Fruit fly (Drosophila melanogaster) whole organism, embryonic: ENCODE results near the gene CG34338.

Source experiments
- Abd-B ChIP-seq: fragments of 200-800 bp; sonication (Bioruptor generic); optimal IDR thresholded peaks from 2 replicates; lab custom pipeline; 2018; ENCODE audit warnings: missing biosample characterization, mild to moderate bottlenecking, missing genetic modification characterization, moderate library complexity
- Ada2b ChIP-seq: fragments of 200-800 bp; sonication (Bioruptor generic); IDR thresholded peaks from 2 replicates; pipeline ENCODE4 v1.3.6; 2022; ENCODE audit warnings: missing biosample characterization, missing genetic modification characterization
- Atf6 ChIP-seq: fragments of 200-800 bp; sonication (Bioruptor generic); IDR thresholded peaks from 2 replicates; pipeline ENCODE4 v1.3.6; 2022; ENCODE audit warnings: missing biosample characterization, missing genetic modification characterization
- Bgb ChIP-seq: fragments of 200-800 bp; sonication (Bioruptor generic); IDR thresholded peaks from 2 replicates; pipeline ENCODE4 v1.3.6; 2022; ENCODE audit warnings: missing biosample characterization, missing genetic modification characterization; ENCODE audit not compliant: partially characterized antibody
- CG10147 ChIP-seq: fragments of 200-800 bp; sonication (Bioruptor generic); optimal IDR thresholded peaks from 2 replicates; lab custom pipeline; 2019; ENCODE audit warnings: missing biosample characterization, mild to moderate bottlenecking, missing genetic modification characterization, moderate library complexity
- CG10274 ChIP-seq: fragments of 200-800 bp; sonication (Bioruptor generic); optimal IDR thresholded peaks from 3 replicates; lab custom pipeline; 2017; ENCODE audit warnings: missing biosample characterization, mild to moderate bottlenecking, missing genetic modification characterization
- CG10321 ChIP-seq: fragments of 200-800 bp; sonication (Bioruptor generic); IDR thresholded peaks from 2 replicates; pipeline ENCODE4 v1.3.6; 2022; ENCODE audit warnings: missing biosample characterization, missing genetic modification characterization
- CG10462 ChIP-seq: fragments of 200-800 bp; sonication (Bioruptor generic); optimal IDR thresholded peaks from 2 replicates; lab custom pipeline; 2016; ENCODE audit warnings: missing biosample characterization, missing genetic modification characterization
- CG11456 ChIP-seq: fragments of 200-800 bp; sonication (Bioruptor generic); IDR thresholded peaks from 3 replicates; pipeline ENCODE4 v1.3.6; 2022; ENCODE audit warnings: missing biosample characterization, missing genetic modification characterization
- CG11695 ChIP-seq: fragments of 200-800 bp; sonication (Bioruptor generic); IDR thresholded peaks from 3 replicates; pipeline ENCODE4 v1.3.6; 2022; ENCODE audit warnings: missing biosample characterization, missing genetic modification characterization
- CG12155 ChIP-seq: fragments of 200-800 bp; sonication (Bioruptor generic); optimal IDR thresholded peaks from 3 replicates; lab custom pipeline; 2016; ENCODE audit warnings: missing biosample characterization, missing genetic modification characterization
- CG14050 ChIP-seq: fragments of 200-800 bp; sonication (Bioruptor generic); IDR thresholded peaks from 3 replicates; pipeline ENCODE4 v1.3.6; 2022; ENCODE audit warnings: missing biosample characterization, missing genetic modification characterization
- CG2116 ChIP-seq: fragments of 200-800 bp; sonication (Bioruptor generic); optimal IDR thresholded peaks from 3 replicates; lab custom pipeline; 2018; ENCODE audit warnings: missing biosample characterization, mild to moderate bottlenecking, missing genetic modification characterization
- CG33557 ChIP-seq: fragments of 200-800 bp; sonication (Bioruptor generic); optimal IDR thresholded peaks from 2 replicates; lab custom pipeline; 2019; ENCODE audit warnings: missing biosample characterization, mild to moderate bottlenecking, missing genetic modification characterization, moderate library complexity
- CG4617 ChIP-seq: fragments of 200-800 bp; sonication (Bioruptor generic); optimal IDR thresholded peaks from 3 replicates; lab custom pipeline; 2016; ENCODE audit warnings: missing biosample characterization, missing genetic modification characterization, borderline replicate concordance
- CG4707 ChIP-seq: fragments of 200-800 bp; sonication (Bioruptor generic); optimal IDR thresholded peaks from 2 replicates; lab custom pipeline; 2018; ENCODE audit warnings: missing biosample characterization, mild to moderate bottlenecking, missing genetic modification characterization, moderate library complexity
- CG8944 ChIP-seq: fragments of 200-800 bp; sonication (Bioruptor generic); optimal IDR thresholded peaks from 3 replicates; lab custom pipeline; 2016; ENCODE audit warnings: missing biosample characterization, missing genetic modification characterization
- CG9727 ChIP-seq: fragments of 200-800 bp; sonication (Bioruptor generic); optimal IDR thresholded peaks from 3 replicates; lab custom pipeline; 2017; ENCODE audit warnings: missing biosample characterization, mild to moderate bottlenecking, missing genetic modification characterization
- CG9932 ChIP-seq: fragments of 200-800 bp; sonication (Bioruptor generic); IDR thresholded peaks from 2 replicates; pipeline ENCODE4 v1.3.6; 2022; ENCODE audit warnings: missing biosample characterization, missing genetic modification characterization
- Dip3 ChIP-seq: fragments of 200-800 bp; sonication (Bioruptor generic); optimal IDR thresholded peaks from 3 replicates; lab custom pipeline; 2016; ENCODE audit warnings: missing biosample characterization, missing genetic modification characterization
- Fer2 ChIP-seq: fragments of 200-800 bp; sonication (Bioruptor generic); optimal IDR thresholded peaks from 2 replicates; lab custom pipeline; 2018; ENCODE audit warnings: missing biosample characterization, mild to moderate bottlenecking, missing genetic modification characterization, moderate library complexity
- HLH54F ChIP-seq: fragments of 200-800 bp; sonication (Bioruptor generic); optimal IDR thresholded peaks from 3 replicates; lab custom pipeline; 2016; ENCODE audit warnings: missing biosample characterization, missing genetic modification characterization
- Hmr ChIP-seq: fragments of 200-800 bp; sonication (Bioruptor generic); optimal IDR thresholded peaks from 3 replicates; lab custom pipeline; 2017; ENCODE audit warnings: mild to moderate bottlenecking, missing biosample characterization, missing genetic modification reagents, missing genetic modification characterization
- Med ChIP-seq: fragments of 200-800 bp; sonication (Bioruptor generic); peaks from one replicate; lab custom pipeline; 2016; ENCODE audit warnings: missing biosample characterization, missing genetic modification characterization, mild to moderate bottlenecking, inconsistent platforms, moderate library complexity
- Mes4 ChIP-seq: fragments of 200-800 bp; sonication (Bioruptor generic); optimal IDR thresholded peaks from 2 replicates; lab custom pipeline; 2016; ENCODE audit warnings: missing biosample characterization, missing genetic modification characterization
- Opbp ChIP-seq: fragments of 200-800 bp; sonication (Bioruptor generic); IDR thresholded peaks from 3 replicates; pipeline ENCODE4 v1.3.6; 2022; ENCODE audit warnings: missing biosample characterization, missing genetic modification characterization; ENCODE audit not compliant: partially characterized antibody
- Rfx ChIP-seq: fragments of 200-800 bp; sonication (Bioruptor generic); IDR thresholded peaks from 2 replicates; pipeline ENCODE4 v1.3.6; 2022; ENCODE audit warnings: missing biosample characterization, missing genetic modification characterization
- Scr ChIP-seq: fragments of 200-800 bp; sonication (Bioruptor generic); IDR thresholded peaks from 2 replicates; pipeline ENCODE4 v1.3.6; 2022; ENCODE audit warnings: missing biosample characterization, missing genetic modification characterization; ENCODE audit not compliant: partially characterized antibody
- Sin3A ChIP-seq: fragments of >200 bp; optimal IDR thresholded peaks from 2 replicates; lab custom pipeline; 2018
- Six4 ChIP-seq: fragments of 200-800 bp; sonication (Bioruptor generic); optimal IDR thresholded peaks from 2 replicates; lab custom pipeline; 2016; ENCODE audit warnings: missing biosample characterization, missing genetic modification characterization
- Xbp1 ChIP-seq: fragments of 200-800 bp; sonication (Bioruptor generic); optimal IDR thresholded peaks from 3 replicates; lab custom pipeline; 2016; ENCODE audit warnings: missing biosample characterization, mild to moderate bottlenecking, missing genetic modification characterization
- bab2 ChIP-seq: fragments of 200-800 bp; sonication (Bioruptor generic); optimal IDR thresholded peaks from 2 replicates; lab custom pipeline; 2016; ENCODE audit warnings: missing biosample characterization, missing genetic modification characterization
- corto ChIP-seq: fragments of 200-800 bp; sonication (Bioruptor generic); optimal IDR thresholded peaks from 2 replicates; lab custom pipeline; 2016; ENCODE audit warnings: missing biosample characterization, mild to moderate bottlenecking, missing genetic modification characterization, moderate library complexity
- emc ChIP-seq: fragments of 200-800 bp; sonication (Bioruptor generic); optimal IDR thresholded peaks from 2 replicates; lab custom pipeline; 2016; ENCODE audit warnings: missing biosample characterization, missing genetic modification characterization
- fd64A ChIP-seq: fragments of 200-800 bp; sonication (Bioruptor generic); optimal IDR thresholded peaks from 3 replicates; lab custom pipeline; 2018; ENCODE audit warnings: missing biosample characterization, mild to moderate bottlenecking, missing genetic modification characterization
- gcm2 ChIP-seq: fragments of 200-800 bp; sonication (Bioruptor generic); optimal IDR thresholded peaks from 2 replicates; lab custom pipeline; 2016; ENCODE audit warnings: missing biosample characterization, missing genetic modification characterization
- gsb ChIP-seq: fragments of 200-800 bp; sonication (Bioruptor generic); IDR thresholded peaks from 2 replicates; pipeline ENCODE4 v1.3.6; 2022; ENCODE audit warnings: missing biosample characterization, missing genetic modification characterization
- ken ChIP-seq: fragments of 200-800 bp; sonication (Bioruptor generic); IDR thresholded peaks from 3 replicates; pipeline ENCODE4 v1.3.6; 2022; ENCODE audit warnings: missing biosample characterization, missing genetic modification characterization
- lmd ChIP-seq: fragments of 200-800 bp; sonication (Bioruptor generic); IDR thresholded peaks from 2 replicates; pipeline ENCODE4 v1.3.6; 2022; ENCODE audit warnings: missing biosample characterization, missing genetic modification characterization
- onecut ChIP-seq: fragments of 200-800 bp; sonication (Bioruptor generic); IDR thresholded peaks from 2 replicates; pipeline ENCODE4 v1.3.6; 2022; ENCODE audit warnings: missing biosample characterization, missing genetic modification characterization
- pita ChIP-seq: fragments of 200-800 bp; sonication (Bioruptor generic); optimal IDR thresholded peaks from 2 replicates; lab custom pipeline; 2017; ENCODE audit warnings: missing biosample characterization, mild to moderate bottlenecking, missing genetic modification characterization
- rib ChIP-seq: fragments of 200-800 bp; sonication (Bioruptor generic); IDR thresholded peaks from 2 replicates; pipeline ENCODE4 v1.3.6; 2022; ENCODE audit warnings: missing biosample characterization, missing genetic modification characterization
- row ChIP-seq: fragments of 200-800 bp; sonication (Bioruptor generic); IDR thresholded peaks from 3 replicates; pipeline ENCODE4 v1.3.6; 2022; ENCODE audit warnings: missing biosample characterization, missing genetic modification characterization
- sc ChIP-seq, 3 experiments: fragments of >200 bp in 2 of 3; fragments of 200-800 bp in 1 of 3; sonication (Bioruptor generic) in 1 of 3; optimal IDR thresholded peaks; 2 replicates in 2 of 3; 3 replicates in 1 of 3; lab custom pipeline; 2017; ENCODE audit warnings: mild to moderate bottlenecking in 1 of 3, missing biosample characterization in 1 of 3, missing genetic modification characterization in 1 of 3, missing genetic modification reagents in 1 of 3
- sens ChIP-seq: fragments of 200-800 bp; sonication (Bioruptor generic); peaks from one replicate; lab custom pipeline; 2016; ENCODE audit warnings: missing biosample characterization, missing genetic modification characterization
- shn ChIP-seq: fragments of 200-800 bp; sonication (Bioruptor generic); optimal IDR thresholded peaks from 3 replicates; lab custom pipeline; 2016; ENCODE audit warnings: missing biosample characterization, missing genetic modification characterization
- slou ChIP-seq: fragments of 200-800 bp; sonication (Bioruptor generic); optimal IDR thresholded peaks from 3 replicates; lab custom pipeline; 2016; ENCODE audit warnings: missing biosample characterization, missing genetic modification characterization
- ttk ChIP-seq: fragments of 200-800 bp; sonication (Bioruptor generic); IDR thresholded peaks from 2 replicates; pipeline ENCODE4 v2.1.2; 2022; ENCODE audit warnings: missing biosample characterization, missing genetic modification characterization
- zfh2 ChIP-seq: fragments of 200-800 bp; sonication (Bioruptor generic); optimal IDR thresholded peaks from 2 replicates; lab custom pipeline; 2016; ENCODE audit warnings: missing biosample characterization, missing genetic modification characterization

CG34338 gene

DNA sequence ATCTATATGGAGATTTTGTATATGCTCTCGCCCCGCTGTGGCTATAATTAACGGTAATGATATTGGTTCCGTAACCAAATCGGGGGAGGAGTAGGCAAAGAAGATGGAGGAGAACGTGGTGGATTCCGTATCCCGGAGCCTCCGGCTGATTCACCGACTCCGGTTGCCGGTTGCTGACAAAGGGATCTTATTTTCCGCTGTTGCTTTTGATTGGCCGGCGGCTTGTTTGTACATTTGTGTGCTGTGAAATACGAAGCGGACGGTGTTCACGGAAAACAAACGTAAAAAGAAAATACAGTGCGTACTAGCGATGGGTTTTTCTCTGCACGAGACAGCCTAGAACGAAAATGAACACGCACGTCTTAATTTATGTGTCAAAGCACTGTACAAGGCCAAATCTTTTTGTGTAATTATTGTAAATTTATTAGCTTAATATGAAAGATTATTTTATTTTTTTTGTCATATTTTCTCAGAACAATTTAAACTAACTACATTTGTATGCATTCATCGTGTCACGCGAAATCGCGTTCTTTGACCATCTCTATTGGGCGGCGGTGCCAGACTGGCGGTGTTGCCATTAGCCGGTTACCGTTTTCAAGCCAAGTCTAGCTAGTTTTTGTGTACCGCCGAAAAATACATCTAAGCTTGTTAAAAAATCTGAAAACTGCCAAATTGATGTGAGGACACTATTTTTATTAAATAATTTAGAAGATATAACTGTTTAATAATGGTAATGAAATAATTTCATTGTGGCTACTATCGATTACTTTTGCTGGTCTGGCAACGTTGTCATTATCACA, 34.2 kb upstream of the CG34338 start, which contains the start of the genes Pdp and Rab39 (continued):
- TF ChIP-seq sc (optimal IDR thresholded peaks at IDR 0.05; lab: Kevin White, UChicago) (no peak), sc (GFP tag; optimal IDR thresholded peaks at IDR 0.05; lab: Kevin White, UChicago) (peak; percentile 23), slou (GFP tag; lab: Kevin White, UChicago) (peak; percentile 51), CG33557 (GFP tag; lab: Kevin White, UChicago) (peak; percentile 72), CG10462 (GFP tag; lab: Kevin White, UChicago) (peak; percentile 71), lmd (GFP tag; lab: Robert Waterston, UW) (peak; percentile 75), bab2 (GFP tag; lab: Kevin White, UChicago) (peak; percentile 69), sens (peak; percentile 91), CG14050 (GFP tag; lab: Robert Waterston, UW) (peak; percentile 63; the same call in 2 of the 3 replicates), Med (GFP tag; lab: Kevin White, UChicago) (peak; percentile 94), HLH54F (GFP tag; lab: Kevin White, UChicago) (peak; percentile 77), Sin3A (lab: Kevin White, UChicago) (peak; percentile 82), Atf6 (peak; percentile 85), corto (GFP tag; lab: Kevin White, UChicago) (peak; percentile 31), rib (no peak), Abd-B (GFP tag; lab: Kevin White, UChicago) (peak; percentile 80), CG10274 (GFP tag; lab: Kevin White, UChicago) (peak; percentile 20), Mes4 (peak; percentile 15), Hmr (peak; percentile 78), Rfx (GFP tag; lab: Robert Waterston, UW) (peak; percentile 88), onecut (GFP tag; lab: Robert Waterston, UW) (peak; percentile 63), Opbp (GFP tag; lab: Robert Waterston, UW) (peak; percentile 86), Scr (GFP tag; lab: Robert Waterston, UW) (peak; percentile 96), zfh2 (GFP tag; lab: Kevin White, UChicago) (peak; percentile 78), Xbp1 (GFP tag; lab: Kevin White, UChicago) (peak; percentile 84), Dip3 (peak; percentile 68), CG8944 (peak; percentile 49), emc (GFP tag; lab: Kevin White, UChicago) (peak; percentile 12), fd64A (GFP tag; lab: Kevin White, UChicago) (no peak), row (GFP tag; lab: Robert Waterston, UW) (peak; percentile 96), ttk (GFP tag; lab: Robert Waterston, UW) (peak; percentile 63), Ada2b (GFP tag; lab: Robert Waterston, UW) (peak; percentile 76), gsb (GFP tag; lab: Robert Waterston, UW) (peak; percentile 7; the same call in 1 of the 2 replicates), CG10147 (GFP tag; lab: Kevin White, UChicago) (peak; percentile 78), CG11695 (peak; percentile 59; the same call in 1 of the 3 replicates), CG9932 (GFP tag; lab: Robert Waterston, UW) (peak; percentile 94), CG4707 (GFP tag; lab: Kevin White, UChicago) (no peak), CG9727 (GFP tag; lab: Kevin White, UChicago) (peak; percentile 75), Bgb (peak; percentile 89), gcm2 (GFP tag; lab: Kevin White, UChicago) (peak; percentile 54), CG12155 (peak; percentile 95), shn (GFP tag; lab: Kevin White, UChicago) (peak; percentile 44), Six4 (GFP tag; lab: Kevin White, UChicago) (peak; percentile 39), CG10321 (GFP tag; lab: Robert Waterston, UW) (no peak), Fer2 (tag; lab: Kevin White, UChicago) (peak; percentile 74), pita (GFP tag; lab: Kevin White, UChicago) (no peak), CG2116 (GFP tag; lab: Kevin White, UChicago) (peak; percentile 78), ken (GFP tag; lab: Robert Waterston, UW) (peak; percentile 75; the same call in 2 of the 3 replicates), CG4617 (GFP tag; lab: Kevin White, UChicago) (peak; percentile 77), CG11456 (GFP tag; lab: Robert Waterston, UW) (peak; percentile 89)
